Worm (Caenorhabditis elegans) whole organism, L2 larva: Measurements from ENCODE around the gene C14A4.6.

Source experiments
- C34F6.9 ChIP-seq: fragments of 150-350 bp; optimal IDR thresholded peaks from 2 replicates; lab custom pipeline; 2014; ENCODE audit warnings: missing biosample characterization, missing genetic modification characterization
- F13H6.1 ChIP-seq: sonication (generic microtip); optimal IDR thresholded peaks from 2 replicates; lab custom pipeline; 2016; ENCODE audit warnings: missing genetic modification characterization, missing compliant biosample characterization
- R02D3.7 ChIP-seq: fragments of 150-350 bp; optimal IDR thresholded peaks from 2 replicates; lab custom pipeline; 2014; ENCODE audit warnings: missing biosample characterization, missing genetic modification characterization
- Y55F3AM.14 ChIP-seq: fragments of 200-800 bp; sonication (Bioruptor generic); optimal IDR thresholded peaks from 2 replicates; lab custom pipeline; 2018; ENCODE audit warnings: mild to moderate bottlenecking, missing genetic modification characterization, missing compliant biosample characterization
- ZK546.5 ChIP-seq: sonication (generic microtip); optimal IDR thresholded peaks from 2 replicates; lab custom pipeline; 2017; ENCODE audit warnings: missing biosample characterization, missing genetic modification characterization
- alr-1 ChIP-seq: fragments of 150-350 bp; optimal IDR thresholded peaks from 2 replicates; lab custom pipeline; 2014; ENCODE audit warnings: missing biosample characterization, missing genetic modification characterization
- ama-1 ChIP-seq: fragments of 150-350 bp; optimal IDR thresholded peaks from 2 replicates; lab custom pipeline; 2018; ENCODE audit warnings: inconsistent platforms
- blmp-1 ChIP-seq: sonication (generic microtip); optimal IDR thresholded peaks from 2 replicates; lab custom pipeline; 2017; ENCODE audit warnings: missing genetic modification characterization, mild to moderate bottlenecking, missing compliant biosample characterization, antibody characterized with exemption, moderate library complexity; ENCODE audit not compliant: insufficient read depth
- ceh-16 ChIP-seq: fragments of 150-350 bp; optimal IDR thresholded peaks from 2 replicates; lab custom pipeline; 2014; ENCODE audit warnings: missing biosample characterization, missing genetic modification characterization
- egl-27 ChIP-seq: sonication (generic microtip); optimal IDR thresholded peaks from 3 replicates; lab custom pipeline; 2017; ENCODE audit warnings: missing biosample characterization, missing genetic modification reagents, missing genetic modification characterization
- elt-1 ChIP-seq: fragments of 150-350 bp; optimal IDR thresholded peaks from 2 replicates; lab custom pipeline; 2014; ENCODE audit warnings: missing biosample characterization, missing genetic modification characterization
- elt-3 ChIP-seq: sonication (generic microtip); optimal IDR thresholded peaks from 2 replicates; lab custom pipeline; 2017; ENCODE audit warnings: missing biosample characterization, missing genetic modification characterization
- fos-1 ChIP-seq: fragments of 150-350 bp; optimal IDR thresholded peaks from 2 replicates; lab custom pipeline; 2014; ENCODE audit warnings: missing biosample characterization, missing genetic modification characterization
- gmeb-1 ChIP-seq: fragments of 150-350 bp; optimal IDR thresholded peaks from 2 replicates; lab custom pipeline; 2014; ENCODE audit warnings: missing biosample characterization, missing genetic modification characterization
- lin-11 ChIP-seq: fragments of 150-350 bp; sonication (generic microtip); optimal IDR thresholded peaks from 2 replicates; lab custom pipeline; 2014; ENCODE audit warnings: missing biosample characterization, missing genetic modification characterization, inconsistent platforms, mixed read lengths
- lin-39 ChIP-seq: fragments of 150-350 bp; optimal IDR thresholded peaks from 2 replicates; lab custom pipeline; 2014; ENCODE audit warnings: missing biosample characterization, missing genetic modification reagents, missing genetic modification characterization
- lsy-2 ChIP-seq, 2 experiments: fragments of 150-350 bp in 1 of 2; sonication (generic microtip) in 1 of 2; optimal IDR thresholded peaks; 2 replicates each; lab custom pipeline; 2014 to 2017; ENCODE audit warnings: missing biosample characterization in 2 of 2, missing genetic modification characterization in 2 of 2
- mab-5 ChIP-seq: fragments of 150-350 bp; optimal IDR thresholded peaks from 2 replicates; lab custom pipeline; 2014; ENCODE audit warnings: missing biosample characterization, missing genetic modification characterization
- mdl-1 ChIP-seq, 2 experiments: fragments of 150-350 bp in 1 of 2; sonication (generic microtip) in 1 of 2; optimal IDR thresholded peaks; 2 replicates each; lab custom pipeline; 2017; ENCODE audit warnings: missing biosample characterization in 2 of 2, missing genetic modification characterization in 2 of 2
- nhr-10 ChIP-seq: sonication (generic microtip); optimal IDR thresholded peaks from 2 replicates; lab custom pipeline; 2017; ENCODE audit warnings: missing biosample characterization, missing genetic modification characterization
- nhr-11 ChIP-seq: fragments of 150-350 bp; optimal IDR thresholded peaks from 2 replicates; lab custom pipeline; 2014; ENCODE audit warnings: missing biosample characterization, missing genetic modification characterization
- nhr-129 ChIP-seq: fragments of 150-350 bp; optimal IDR thresholded peaks from 2 replicates; lab custom pipeline; 2014; ENCODE audit warnings: missing biosample characterization, missing genetic modification characterization
- nhr-21 ChIP-seq: fragments of 150-350 bp; optimal IDR thresholded peaks from 2 replicates; lab custom pipeline; 2014; ENCODE audit warnings: missing biosample characterization, missing genetic modification characterization
- nhr-23 ChIP-seq: fragments of 150-350 bp; optimal IDR thresholded peaks from 2 replicates; lab custom pipeline; 2014; ENCODE audit warnings: missing biosample characterization, missing genetic modification reagents, missing genetic modification characterization
- nhr-25 ChIP-seq: fragments of 150-350 bp; sonication (generic microtip); optimal IDR thresholded peaks from 3 replicates; lab custom pipeline; 2014; ENCODE audit warnings: missing biosample characterization, missing genetic modification characterization
- nhr-6 ChIP-seq: fragments of 150-350 bp; optimal IDR thresholded peaks from 2 replicates; lab custom pipeline; 2014; ENCODE audit warnings: missing biosample characterization, missing genetic modification characterization
- nhr-77 ChIP-seq: fragments of 150-350 bp; optimal IDR thresholded peaks from 2 replicates; lab custom pipeline; 2014; ENCODE audit warnings: missing biosample characterization, missing genetic modification characterization
- peb-1 ChIP-seq: fragments of 150-350 bp; optimal IDR thresholded peaks from 2 replicates; lab custom pipeline; 2014; ENCODE audit warnings: missing biosample characterization, missing genetic modification characterization
- sem-4 ChIP-seq: fragments of 150-350 bp; optimal IDR thresholded peaks from 2 replicates; lab custom pipeline; 2014; ENCODE audit warnings: missing biosample characterization, missing genetic modification reagents, missing genetic modification characterization
- skn-1 ChIP-seq: sonication (generic microtip); optimal IDR thresholded peaks from 2 replicates; lab custom pipeline; 2017; ENCODE audit warnings: missing biosample characterization, missing genetic modification characterization
- sma-3 ChIP-seq: sonication (generic microtip); optimal IDR thresholded peaks from 2 replicates; lab custom pipeline; 2016; ENCODE audit warnings: missing genetic modification reagents, missing genetic modification characterization, missing compliant biosample characterization
- sma-9 ChIP-seq, 2 experiments: fragments of 150-350 bp in 1 of 2; sonication (generic microtip) in 1 of 2; optimal IDR thresholded peaks; 2 replicates each; lab custom pipeline; 2014 to 2016; ENCODE audit warnings: missing genetic modification characterization in 2 of 2, mild to moderate bottlenecking in 1 of 2, missing biosample characterization in 1 of 2, missing compliant biosample characterization in 1 of 2, missing genetic modification reagents in 1 of 2, moderate library complexity in 1 of 2
- snpc-4 ChIP-seq: fragments of 150-350 bp; optimal IDR thresholded peaks from 2 replicates; lab custom pipeline; 2014; ENCODE audit warnings: missing biosample characterization, missing genetic modification characterization
- unc-39 ChIP-seq: fragments of 150-350 bp; optimal IDR thresholded peaks from 2 replicates; lab custom pipeline; 2014; ENCODE audit warnings: missing biosample characterization, missing genetic modification characterization
- unc-55 ChIP-seq: fragments of 150-350 bp; sonication (generic microtip); optimal IDR thresholded peaks from 3 replicates; lab custom pipeline; 2014; ENCODE audit warnings: missing biosample characterization, missing genetic modification reagents, missing genetic modification characterization
- unc-62 ChIP-seq: fragments of 150-350 bp; optimal IDR thresholded peaks from 2 replicates; lab custom pipeline; 2014; ENCODE audit warnings: missing biosample characterization, missing genetic modification reagents, missing genetic modification characterization
- zag-1 ChIP-seq: fragments of 150-350 bp; optimal IDR thresholded peaks from 2 replicates; lab custom pipeline; 2014; ENCODE audit warnings: missing biosample characterization, missing genetic modification characterization
- ztf-1 ChIP-seq: fragments of 200-800 bp; sonication (Bioruptor generic); conservative IDR thresholded peaks from 2 replicates; pipeline ENCODE4 v1.3.6; 2022; ENCODE audit warnings: missing genetic modification characterization, missing compliant biosample characterization
- ztf-11 ChIP-seq: sonication (generic microtip); optimal IDR thresholded peaks from 2 replicates; lab custom pipeline; 2017; ENCODE audit warnings: missing biosample characterization, missing genetic modification characterization
- ztf-4 ChIP-seq: fragments of 150-350 bp; optimal IDR thresholded peaks from 2 replicates; lab custom pipeline; 2014; ENCODE audit warnings: missing biosample characterization, missing genetic modification characterization

The C14A4.6 gene

ce11 chrII:10547803-10548693, 46.5 kb downstream of the C14A4.6 start:
- no peak for TF ChIP-seq unc-62 (GFP tag; lab: Kevin White, UChicago)
- no peak for TF ChIP-seq snpc-4 (tag; lab: Kevin White, UChicago)
- no peak for TF ChIP-seq nhr-6 (tag; lab: Kevin White, UChicago)
- TF ChIP-seq peb-1, result no peak
- TF ChIP-seq sma-9 (GFP tag; optimal IDR thresholded peaks at IDR 0.05; lab: Kevin White, UChicago), result peak; percentile 16
- no peak for TF ChIP-seq sma-9 (tag; optimal IDR thresholded peaks at IDR 0.05; lab: Kevin White, UChicago)
- TF ChIP-seq C34F6.9, result peak; percentile 7
- TF ChIP-seq nhr-129, result peak; percentile 79
- TF ChIP-seq ama-1 (lab: Kevin White, UChicago), result peak; percentile 86
- TF ChIP-seq sem-4 (tag; lab: Kevin White, UChicago), result no peak
- peak; percentile 6 for TF ChIP-seq unc-55
- peak; percentile 12 for TF ChIP-seq gmeb-1 (tag; lab: Kevin White, UChicago)
- no peak for TF ChIP-seq Y55F3AM.14 (GFP tag; lab: Kevin White, UChicago)
- no peak for TF ChIP-seq zag-1
- peak; percentile 23 for TF ChIP-seq lin-11 (tag; lab: Kevin White, UChicago)
- no peak for TF ChIP-seq ztf-11 (tag; lab: Kevin White, UChicago)
- no peak for TF ChIP-seq ZK546.5 (tag; lab: Kevin White, UChicago)
- no peak for TF ChIP-seq mdl-1 (tag; optimal IDR thresholded peaks at IDR 0.05; lab: Kevin White, UChicago)
- TF ChIP-seq, all 48 proteins: peak for 7

ce11 chrII:10547311-10547710, 47.3 kb downstream of the C14A4.6 start:
- no peak for TF ChIP-seq egl-27
- no peak for TF ChIP-seq fos-1 (tag; lab: Kevin White, UChicago)
- TF ChIP-seq F13H6.1, result no peak
- TF ChIP-seq nhr-129, result peak; percentile 0
- no peak for TF ChIP-seq lin-11 (tag; lab: Kevin White, UChicago)

ce11 chrII:10546784-10547087, 47.8 kb downstream of the C14A4.6 start:
- TF ChIP-seq snpc-4 (tag; lab: Kevin White, UChicago) (no peak), lsy-2 (tag; optimal IDR thresholded peaks at IDR 0.05; lab: Kevin White, UChicago) (peak in 1 of 2 experiments; percentile 43), R02D3.7 (no peak), unc-55 (peak; percentile 19), alr-1 (no peak), ztf-4 (tag; lab: Kevin White, UChicago) (peak; percentile 48), ama-1 (lab: Kevin White, UChicago) (peak; percentile 83), ztf-1 (no peak), nhr-77 (tag; lab: Kevin White, UChicago) (no peak), C34F6.9 (peak; percentile 9), ztf-11 (tag; lab: Kevin White, UChicago) (no peak)

- no peak for TF ChIP-seq gmeb-1 (tag; lab: Kevin White, UChicago)
- TF ChIP-seq nhr-23 (tag; lab: Kevin White, UChicago), result no peak
- TF ChIP-seq C34F6.9, result no peak
- no peak for TF ChIP-seq lin-11 (tag; lab: Kevin White, UChicago)
- no peak for TF ChIP-seq ceh-16 (tag; lab: Kevin White, UChicago)
- no peak for TF ChIP-seq nhr-10 (tag; lab: Kevin White, UChicago)
- TF ChIP-seq skn-1 (tag; lab: Kevin White, UChicago), result no peak
- no peak for TF ChIP-seq lin-39 (tag; lab: Kevin White, UChicago)
- no peak for TF ChIP-seq elt-1 (tag; lab: Kevin White, UChicago)
- no peak for TF ChIP-seq peb-1
- no peak for TF ChIP-seq unc-39
- TF ChIP-seq sma-9 (GFP tag; optimal IDR thresholded peaks at IDR 0.05; lab: Kevin White, UChicago), result no peak
- TF ChIP-seq sma-9 (tag; optimal IDR thresholded peaks at IDR 0.05; lab: Kevin White, UChicago), result no peak
- TF ChIP-seq ztf-1, result no peak
- TF ChIP-seq egl-27, result no peak
- TF ChIP-seq sma-3, result peak; percentile 25
- TF ChIP-seq nhr-21, result peak; percentile 7
- no peak for TF ChIP-seq nhr-77 (tag; lab: Kevin White, UChicago)
- TF ChIP-seq mab-5, result no peak
- TF ChIP-seq nhr-25 (tag; lab: Kevin White, UChicago), result no peak
- TF ChIP-seq ama-1 (lab: Kevin White, UChicago), result no peak
- TF ChIP-seq fos-1 (tag; lab: Kevin White, UChicago), result no peak
- TF ChIP-seq Y55F3AM.14 (GFP tag; lab: Kevin White, UChicago), result peak; percentile 20
- TF ChIP-seq elt-3 (tag; lab: Kevin White, UChicago), result no peak
- peak; percentile 22 for TF ChIP-seq nhr-129
- TF ChIP-seq unc-55, result no peak
- peak; percentile 59 for TF ChIP-seq ztf-4 (tag; lab: Kevin White, UChicago)
- no peak for TF ChIP-seq snpc-4 (tag; lab: Kevin White, UChicago)
- TF ChIP-seq nhr-6 (tag; lab: Kevin White, UChicago), result no peak
- no peak for TF ChIP-seq blmp-1 (tag; lab: Kevin White, UChicago)
- no peak for TF ChIP-seq nhr-11 (tag; lab: Kevin White, UChicago)
Observed at ce11 chrII:10545924-10546783, 48.4 kb downstream of the C14A4.6 start.
